Worm (Caenorhabditis elegans) whole organism, L2 larva: ENCODE measurements around the gene rpl-9.
"Not testable (repeated sequence)": the region's sequence is repeated elsewhere in the genome, so short reads cannot be mapped to it uniquely, and the experiment has no call there.

ENCODE experiments used
- C34F6.9 ChIP-seq: fragments of 150-350 bp; optimal IDR thresholded peaks from 2 replicates; lab custom pipeline; 2014; ENCODE audit warnings: missing biosample characterization, missing genetic modification characterization
- F13H6.1 ChIP-seq: sonication (generic microtip); optimal IDR thresholded peaks from 2 replicates; lab custom pipeline; 2016; ENCODE audit warnings: missing genetic modification characterization, missing compliant biosample characterization
- R02D3.7 ChIP-seq: fragments of 150-350 bp; optimal IDR thresholded peaks from 2 replicates; lab custom pipeline; 2014; ENCODE audit warnings: missing biosample characterization, missing genetic modification characterization
- ZK546.5 ChIP-seq: sonication (generic microtip); optimal IDR thresholded peaks from 2 replicates; lab custom pipeline; 2017; ENCODE audit warnings: missing biosample characterization, missing genetic modification characterization
- alr-1 ChIP-seq: fragments of 150-350 bp; optimal IDR thresholded peaks from 2 replicates; lab custom pipeline; 2014; ENCODE audit warnings: missing biosample characterization, missing genetic modification characterization
- aly-2 ChIP-seq: fragments of 150-350 bp; optimal IDR thresholded peaks from 2 replicates; lab custom pipeline; 2014; ENCODE audit warnings: missing biosample characterization, missing genetic modification characterization
- blmp-1 ChIP-seq: sonication (generic microtip); optimal IDR thresholded peaks from 2 replicates; lab custom pipeline; 2017; ENCODE audit warnings: missing genetic modification characterization, mild to moderate bottlenecking, missing compliant biosample characterization, antibody characterized with exemption, moderate library complexity; ENCODE audit not compliant: insufficient read depth
- ceh-16 ChIP-seq: fragments of 150-350 bp; optimal IDR thresholded peaks from 2 replicates; lab custom pipeline; 2014; ENCODE audit warnings: missing biosample characterization, missing genetic modification characterization
- ceh-82 ChIP-seq: fragments of 150-350 bp; optimal IDR thresholded peaks from 2 replicates; lab custom pipeline; 2014; ENCODE audit warnings: missing biosample characterization, missing genetic modification characterization
- crh-2 ChIP-seq: sonication (generic microtip); optimal IDR thresholded peaks from 2 replicates; lab custom pipeline; 2017; ENCODE audit warnings: missing biosample characterization, missing genetic modification characterization
- dmd-4 ChIP-seq: sonication (generic microtip); optimal IDR thresholded peaks from 2 replicates; lab custom pipeline; 2017; ENCODE audit warnings: missing biosample characterization, missing genetic modification characterization
- elt-1 ChIP-seq: fragments of 150-350 bp; optimal IDR thresholded peaks from 2 replicates; lab custom pipeline; 2014; ENCODE audit warnings: missing biosample characterization, missing genetic modification characterization
- elt-3 ChIP-seq: sonication (generic microtip); optimal IDR thresholded peaks from 2 replicates; lab custom pipeline; 2017; ENCODE audit warnings: missing biosample characterization, missing genetic modification characterization
- fos-1 ChIP-seq: fragments of 150-350 bp; optimal IDR thresholded peaks from 2 replicates; lab custom pipeline; 2014; ENCODE audit warnings: missing biosample characterization, missing genetic modification characterization
- gmeb-1 ChIP-seq: fragments of 150-350 bp; optimal IDR thresholded peaks from 2 replicates; lab custom pipeline; 2014; ENCODE audit warnings: missing biosample characterization, missing genetic modification characterization
- lin-11 ChIP-seq: fragments of 150-350 bp; sonication (generic microtip); optimal IDR thresholded peaks from 2 replicates; lab custom pipeline; 2014; ENCODE audit warnings: missing biosample characterization, missing genetic modification characterization, inconsistent platforms, mixed read lengths
- lin-13 ChIP-seq: fragments of 150-350 bp; optimal IDR thresholded peaks from 2 replicates; lab custom pipeline; 2014; ENCODE audit warnings: missing biosample characterization, missing genetic modification reagents, missing genetic modification characterization
- lin-39 ChIP-seq: fragments of 150-350 bp; optimal IDR thresholded peaks from 2 replicates; lab custom pipeline; 2014; ENCODE audit warnings: missing biosample characterization, missing genetic modification reagents, missing genetic modification characterization
- lsy-2 ChIP-seq, 2 experiments: fragments of 150-350 bp in 1 of 2; sonication (generic microtip) in 1 of 2; optimal IDR thresholded peaks; 2 replicates each; lab custom pipeline; 2014 to 2017; ENCODE audit warnings: missing biosample characterization in 2 of 2, missing genetic modification characterization in 2 of 2
- mab-5 ChIP-seq: fragments of 150-350 bp; optimal IDR thresholded peaks from 2 replicates; lab custom pipeline; 2014; ENCODE audit warnings: missing biosample characterization, missing genetic modification characterization
- mdl-1 ChIP-seq, 2 experiments: fragments of 150-350 bp in 1 of 2; sonication (generic microtip) in 1 of 2; optimal IDR thresholded peaks; 2 replicates each; lab custom pipeline; 2017; ENCODE audit warnings: missing biosample characterization in 2 of 2, missing genetic modification characterization in 2 of 2
- nhr-11 ChIP-seq: fragments of 150-350 bp; optimal IDR thresholded peaks from 2 replicates; lab custom pipeline; 2014; ENCODE audit warnings: missing biosample characterization, missing genetic modification characterization
- nhr-129 ChIP-seq: fragments of 150-350 bp; optimal IDR thresholded peaks from 2 replicates; lab custom pipeline; 2014; ENCODE audit warnings: missing biosample characterization, missing genetic modification characterization
- nhr-21 ChIP-seq: fragments of 150-350 bp; optimal IDR thresholded peaks from 2 replicates; lab custom pipeline; 2014; ENCODE audit warnings: missing biosample characterization, missing genetic modification characterization
- nhr-25 ChIP-seq: fragments of 150-350 bp; sonication (generic microtip); optimal IDR thresholded peaks from 3 replicates; lab custom pipeline; 2014; ENCODE audit warnings: missing biosample characterization, missing genetic modification characterization
- nhr-77 ChIP-seq: fragments of 150-350 bp; optimal IDR thresholded peaks from 2 replicates; lab custom pipeline; 2014; ENCODE audit warnings: missing biosample characterization, missing genetic modification characterization
- peb-1 ChIP-seq: fragments of 150-350 bp; optimal IDR thresholded peaks from 2 replicates; lab custom pipeline; 2014; ENCODE audit warnings: missing biosample characterization, missing genetic modification characterization
- sem-4 ChIP-seq: fragments of 150-350 bp; optimal IDR thresholded peaks from 2 replicates; lab custom pipeline; 2014; ENCODE audit warnings: missing biosample characterization, missing genetic modification reagents, missing genetic modification characterization
- skn-1 ChIP-seq: sonication (generic microtip); optimal IDR thresholded peaks from 2 replicates; lab custom pipeline; 2017; ENCODE audit warnings: missing biosample characterization, missing genetic modification characterization
- sma-3 ChIP-seq: sonication (generic microtip); optimal IDR thresholded peaks from 2 replicates; lab custom pipeline; 2016; ENCODE audit warnings: missing genetic modification reagents, missing genetic modification characterization, missing compliant biosample characterization
- sma-9 ChIP-seq, 2 experiments: fragments of 150-350 bp in 1 of 2; sonication (generic microtip) in 1 of 2; optimal IDR thresholded peaks; 2 replicates each; lab custom pipeline; 2014 to 2016; ENCODE audit warnings: missing genetic modification characterization in 2 of 2, mild to moderate bottlenecking in 1 of 2, missing biosample characterization in 1 of 2, missing compliant biosample characterization in 1 of 2, missing genetic modification reagents in 1 of 2, moderate library complexity in 1 of 2
- unc-55 ChIP-seq: fragments of 150-350 bp; sonication (generic microtip); optimal IDR thresholded peaks from 3 replicates; lab custom pipeline; 2014; ENCODE audit warnings: missing biosample characterization, missing genetic modification reagents, missing genetic modification characterization
- unc-62 ChIP-seq: fragments of 150-350 bp; optimal IDR thresholded peaks from 2 replicates; lab custom pipeline; 2014; ENCODE audit warnings: missing biosample characterization, missing genetic modification reagents, missing genetic modification characterization
- zag-1 ChIP-seq: fragments of 150-350 bp; optimal IDR thresholded peaks from 2 replicates; lab custom pipeline; 2014; ENCODE audit warnings: missing biosample characterization, missing genetic modification characterization
- ztf-1 ChIP-seq: fragments of 200-800 bp; sonication (Bioruptor generic); conservative IDR thresholded peaks from 2 replicates; pipeline ENCODE4 v1.3.6; 2022; ENCODE audit warnings: missing genetic modification characterization, missing compliant biosample characterization
- ztf-11 ChIP-seq: sonication (generic microtip); optimal IDR thresholded peaks from 2 replicates; lab custom pipeline; 2017; ENCODE audit warnings: missing biosample characterization, missing genetic modification characterization
- ztf-4 ChIP-seq: fragments of 150-350 bp; optimal IDR thresholded peaks from 2 replicates; lab custom pipeline; 2014; ENCODE audit warnings: missing biosample characterization, missing genetic modification characterization

Gene rpl-9

DNA sequence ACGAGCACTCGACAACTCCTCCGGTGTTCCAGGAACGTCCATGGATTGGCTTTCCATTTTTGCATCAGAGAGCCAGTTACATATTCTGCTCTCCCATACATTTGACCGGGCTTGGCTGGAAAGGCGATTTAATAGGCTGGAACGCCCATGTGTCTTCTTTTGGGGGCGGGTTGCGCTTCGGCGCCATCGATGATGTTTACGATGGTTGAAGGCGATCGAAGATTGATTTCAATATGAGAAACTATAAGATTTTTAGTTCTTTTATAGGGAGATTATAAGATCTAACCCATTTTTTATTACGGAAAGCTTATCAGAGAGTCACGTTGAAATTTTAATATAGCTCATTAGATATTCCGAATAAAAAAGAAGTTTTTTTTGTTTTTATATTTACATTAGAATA lies 36.5 kb upstream of the rpl-9 start, which contains the start of gene nsph-4.3:
nsph-4.3 (minus strand) TSS at position 101 of the 400 bp plus-strand sequence.
- TF ChIP-seq gmeb-1 (no peak), mdl-1 (tag; optimal IDR thresholded peaks at IDR 0.05; lab: Kevin White, UChicago) (no peak), blmp-1 (no peak), crh-2 (tag; lab: Kevin White, UChicago) (no peak), nhr-77 (tag; lab: Kevin White, UChicago) (no peak), mab-5 (tag; lab: Kevin White, UChicago) (no peak), ztf-11 (tag; lab: Kevin White, UChicago) (no peak), R02D3.7 (no peak), elt-3 (tag; lab: Kevin White, UChicago) (no peak), sem-4 (tag; lab: Kevin White, UChicago) (no peak), F13H6.1 (tag; lab: Kevin White, UChicago) (no peak)

DNA sequence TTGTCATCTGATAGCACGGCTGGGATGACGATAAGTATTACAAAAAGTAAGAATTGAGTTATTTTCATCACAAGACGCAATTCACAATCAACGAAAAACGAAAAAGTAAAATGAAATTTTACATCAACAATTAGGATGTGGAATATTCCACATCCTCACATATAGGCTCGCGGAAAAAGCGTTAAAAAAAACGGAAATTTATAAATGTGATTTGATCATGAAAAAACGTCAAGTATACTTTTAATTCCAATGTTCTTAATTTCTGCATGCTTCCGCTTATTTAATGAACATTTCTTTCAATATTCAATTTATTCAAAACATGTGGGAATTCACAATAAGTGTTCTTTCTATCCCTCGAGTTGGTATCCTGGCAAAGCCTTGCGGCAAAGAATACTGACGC lies 35.6 kb upstream of the rpl-9 start, which contains the start of gene T04A6.3:
T04A6.3 (minus strand) TSS at position 101 of the 400 bp plus-strand sequence.
- TF ChIP-seq lin-11 (tag; lab: Kevin White, UChicago): no peak
- no peak for TF ChIP-seq sma-9 (GFP tag; optimal IDR thresholded peaks at IDR 0.05; lab: Kevin White, UChicago)
- no peak for TF ChIP-seq sma-9 (tag; optimal IDR thresholded peaks at IDR 0.05; lab: Kevin White, UChicago)
- no peak for TF ChIP-seq nhr-129 (tag; lab: Kevin White, UChicago)
- TF ChIP-seq ztf-1 (GFP tag; lab: Robert Waterston, UW): no peak
- no peak for TF ChIP-seq elt-1 (tag; lab: Kevin White, UChicago)
- no peak for TF ChIP-seq lsy-2 (tag; optimal IDR thresholded peaks at IDR 0.05; lab: Kevin White, UChicago)
- no peak for TF ChIP-seq fos-1 (tag; lab: Kevin White, UChicago)
- TF ChIP-seq dmd-4: no peak
- TF ChIP-seq nhr-11 (tag; lab: Kevin White, UChicago): no peak
- no peak for TF ChIP-seq alr-1 (tag; lab: Kevin White, UChicago)
- TF ChIP-seq zag-1: no peak
- TF ChIP-seq ztf-11 (tag; lab: Kevin White, UChicago): no peak
- no peak for TF ChIP-seq peb-1 (tag; lab: Kevin White, UChicago)
- no peak for TF ChIP-seq gmeb-1

DNA sequence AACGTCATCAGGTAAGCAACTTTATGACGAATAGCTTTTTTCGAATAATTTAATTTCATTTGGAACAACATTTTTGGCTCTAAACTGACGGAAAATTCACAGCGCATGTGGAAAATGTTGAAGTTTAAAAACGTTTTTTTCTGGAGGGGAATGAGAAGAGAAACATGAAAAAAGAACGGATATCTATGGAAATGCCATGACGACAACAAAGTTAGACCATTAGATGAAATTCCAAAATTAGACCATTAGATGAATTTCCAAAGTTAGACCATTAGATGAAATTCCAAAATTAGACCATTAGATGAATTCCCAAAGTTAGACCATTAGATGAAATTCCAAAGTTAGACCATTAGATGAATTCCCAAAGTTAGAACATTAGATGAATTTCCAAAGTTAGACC lies 21.9 kb upstream of the rpl-9 start, which contains the start of gene Y80D4G.2:
Y80D4G.2 (minus strand) TSS at position 101 of the 400 bp plus-strand sequence.
- TF ChIP-seq sma-3 (GFP tag; lab: Kevin White, UChicago); ceh-82 (tag; lab: Kevin White, UChicago); lin-13 (GFP tag; lab: Kevin White, UChicago): not testable (repeated sequence)

DNA sequence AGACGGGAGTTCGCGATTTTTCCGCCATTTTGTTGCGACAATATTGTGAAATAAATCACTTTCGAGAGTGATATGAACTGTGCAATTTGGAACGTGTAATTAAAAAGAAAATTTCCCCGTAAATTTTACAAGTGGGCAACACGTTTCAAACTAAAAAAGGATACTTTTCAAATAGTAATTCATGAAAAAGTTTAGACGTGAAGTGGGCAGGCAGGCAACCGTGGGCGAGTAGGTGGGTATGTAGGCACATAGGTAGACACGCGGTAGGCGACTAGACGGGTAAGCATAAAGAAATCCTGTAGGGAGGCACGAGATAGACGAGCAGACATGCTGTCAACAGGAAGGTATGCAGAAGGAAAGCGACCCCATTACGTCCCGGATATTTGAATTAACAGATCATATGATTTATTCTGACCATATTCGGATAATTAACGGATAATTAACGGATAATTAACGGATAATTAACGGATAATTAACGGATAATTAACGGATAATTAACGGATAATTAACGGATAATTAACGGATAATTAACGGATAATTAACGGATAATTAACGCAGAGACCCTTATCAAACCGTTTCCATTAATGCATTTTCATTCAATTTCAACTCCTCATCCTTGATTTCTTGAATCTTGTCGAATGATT lies 20.8 kb upstream of the rpl-9 start, which contains the start of gene R13A5.11:
R13A5.11 (minus strand) TSS at position 51 of the 644 bp plus-strand sequence.
- TF ChIP-seq aly-2 (tag; lab: Kevin White, UChicago): no peak
- no peak for TF ChIP-seq unc-62
- no peak for TF ChIP-seq nhr-77 (tag; lab: Kevin White, UChicago)
- TF ChIP-seq ZK546.5 (tag; lab: Kevin White, UChicago): no peak
- TF ChIP-seq nhr-25: no peak
- no peak for TF ChIP-seq nhr-21
- TF ChIP-seq ceh-16 (tag; lab: Kevin White, UChicago): no peak
- TF ChIP-seq lin-11 (tag; lab: Kevin White, UChicago): no peak
- no peak for TF ChIP-seq alr-1 (tag; lab: Kevin White, UChicago)
- TF ChIP-seq skn-1 (tag; lab: Kevin White, UChicago): no peak
- no peak for TF ChIP-seq elt-1 (tag; lab: Kevin White, UChicago)
- TF ChIP-seq unc-55 (GFP tag; lab: Kevin White, UChicago): no peak
- TF ChIP-seq, all 48 proteins: peak for 0

DNA sequence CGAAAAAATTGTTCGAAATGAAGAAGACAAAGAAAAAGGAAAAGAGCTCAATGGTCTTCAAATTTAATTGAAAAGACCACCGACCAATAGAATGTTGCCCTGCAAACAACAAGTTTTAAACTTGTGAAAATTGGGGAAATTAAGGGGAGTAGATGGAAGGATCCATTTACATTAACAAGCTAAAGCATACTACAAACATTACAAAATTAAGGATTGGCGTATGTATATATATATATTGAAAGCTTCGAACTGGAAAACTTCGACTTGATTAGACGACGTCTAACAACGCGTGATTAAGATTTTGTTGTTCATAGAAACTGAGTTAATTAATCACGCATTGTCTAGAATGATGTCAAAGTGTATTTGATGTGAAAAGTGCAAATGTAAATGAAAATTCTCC lies 15.6 kb upstream of the rpl-9 start, which contains the start of gene R13A5.15:
R13A5.15 (minus strand) TSS at position 101 of the 400 bp plus-strand sequence.
- TF ChIP-seq C34F6.9 (tag; lab: Kevin White, UChicago) (no peak), F13H6.1 (tag; lab: Kevin White, UChicago) (no peak), lin-39 (tag; lab: Kevin White, UChicago) (no peak), ztf-4 (no peak), nhr-25 (no peak), nhr-77 (tag; lab: Kevin White, UChicago) (no peak), nhr-11 (tag; lab: Kevin White, UChicago) (no peak), elt-3 (tag; lab: Kevin White, UChicago) (no peak), dmd-4 (no peak), mab-5 (tag; lab: Kevin White, UChicago) (no peak), sma-3 (GFP tag; lab: Kevin White, UChicago) (no peak), unc-62 (no peak), gmeb-1 (no peak)
